Fruit fly (Drosophila melanogaster): ENCODE measurements around the gene CG13041.

DNA sequence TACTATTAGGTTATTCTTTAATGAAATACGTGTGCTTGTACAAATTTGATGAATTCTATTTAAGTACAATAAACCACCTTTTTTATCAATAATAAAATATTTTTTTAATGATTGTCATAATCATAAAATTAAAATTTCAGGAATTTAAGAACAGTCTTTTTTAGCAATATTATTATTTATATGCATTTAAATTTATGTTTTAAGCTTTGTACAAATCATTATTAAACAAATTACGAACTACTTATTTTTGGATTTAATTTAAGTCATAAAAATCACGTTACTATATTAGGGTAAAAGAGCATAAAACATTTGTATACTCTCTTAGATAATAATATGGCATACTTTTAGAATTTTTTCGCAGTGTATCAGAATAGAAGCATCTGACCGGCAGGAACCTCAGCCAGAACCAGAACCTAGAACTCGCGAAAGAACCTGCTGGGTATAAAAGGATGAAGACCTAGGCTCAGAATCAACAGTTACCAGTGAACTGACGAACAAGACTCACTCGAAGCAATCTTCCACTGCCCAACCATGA is 42.9 kb upstream of the CG13041 start, which contains the start of gene Cpr72Ea:
- TF ChIP-seq h (optimal IDR thresholded peaks at IDR 0.05) (no peak), Sin3A (optimal IDR thresholded peaks at IDR 0.05) (no peak), psq (optimal IDR thresholded peaks at IDR 0.05) (no peak), ttk (optimal IDR thresholded peaks at IDR 0.05) (no peak), insv (optimal IDR thresholded peaks at IDR 0.05) (no peak), Myc (optimal IDR thresholded peaks at IDR 0.05) (no peak)

Data from Kc167 (cell line).